Worm (Caenorhabditis elegans) whole organism, L4 larva: Measurements from ENCODE around the gene T28D6.5.

Experiments
- F26F4.8 ChIP-seq: fragments of 200-800 bp; sonication (Bioruptor generic); conservative IDR thresholded peaks from 2 replicates; pipeline ENCODE4 v1.3.6; 2022; ENCODE audit warnings: missing genetic modification characterization, missing compliant biosample characterization
- F49E8.2 ChIP-seq: sonication (generic microtip); optimal IDR thresholded peaks from 2 replicates; lab custom pipeline; 2016; ENCODE audit warnings: missing compliant biosample characterization, mild to moderate bottlenecking, missing genetic modification characterization, borderline replicate concordance
- T26A8.4 ChIP-seq: fragments of 200-800 bp; sonication (Bioruptor generic); IDR thresholded peaks from 2 replicates; pipeline ENCODE4 v1.3.6; 2022; ENCODE audit warnings: missing genetic modification characterization, missing compliant biosample characterization
- Y5F2A.4 ChIP-seq: fragments of 200-800 bp; sonication (Bioruptor generic); optimal IDR thresholded peaks from 2 replicates; lab custom pipeline; 2018; ENCODE audit warnings: mild to moderate bottlenecking, missing genetic modification characterization, missing compliant biosample characterization
- Y75B8A.6 ChIP-seq: fragments of 200-800 bp; sonication (Bioruptor generic); IDR thresholded peaks from 2 replicates; pipeline ENCODE4 v1.3.6; 2022; ENCODE audit warnings: missing genetic modification reagents, missing genetic modification characterization, missing compliant biosample characterization
- ZK337.2 ChIP-seq: fragments of 200-800 bp; sonication (Bioruptor generic); IDR thresholded peaks from 2 replicates; pipeline ENCODE4 v1.3.6; 2022; ENCODE audit warnings: missing genetic modification reagents, missing genetic modification characterization, missing compliant biosample characterization
- aly-2 ChIP-seq: sonication (generic microtip); optimal IDR thresholded peaks from 2 replicates; lab custom pipeline; 2018; ENCODE audit warnings: missing biosample characterization, missing genetic modification characterization
- arid-1 ChIP-seq: fragments of 200-800 bp; sonication (Bioruptor generic); conservative IDR thresholded peaks from 2 replicates; pipeline ENCODE4 v1.3.6; 2022; ENCODE audit warnings: missing genetic modification reagents, missing genetic modification characterization, missing compliant biosample characterization
- ceh-28 ChIP-seq: fragments of 150-350 bp; optimal IDR thresholded peaks from 2 replicates; lab custom pipeline; 2014; ENCODE audit warnings: missing biosample characterization, missing genetic modification reagents, missing genetic modification characterization
- ceh-44 ChIP-seq: fragments of 200-800 bp; sonication (Bioruptor generic); IDR thresholded peaks from 2 replicates; pipeline ENCODE4 v1.3.6; 2022; ENCODE audit warnings: missing genetic modification reagents, missing genetic modification characterization, missing compliant biosample characterization
- ceh-62 ChIP-seq: sonication (generic microtip); optimal IDR thresholded peaks from 2 replicates; lab custom pipeline; 2017; ENCODE audit warnings: missing biosample characterization, missing genetic modification characterization
- dmd-8 ChIP-seq: fragments of 200-800 bp; sonication (Bioruptor generic); IDR thresholded peaks from 2 replicates; pipeline ENCODE4 v1.3.6; 2022; ENCODE audit warnings: missing genetic modification characterization, missing compliant biosample characterization
- dmd-9 ChIP-seq: fragments of 200-800 bp; sonication (Bioruptor generic); IDR thresholded peaks from 2 replicates; pipeline ENCODE4 v1.3.6; 2022; ENCODE audit warnings: missing genetic modification reagents, missing genetic modification characterization, missing compliant biosample characterization
- dpl-1 ChIP-seq: fragments of 150-350 bp; optimal IDR thresholded peaks from 2 replicates; lab custom pipeline; 2014; ENCODE audit warnings: missing biosample characterization, missing genetic modification reagents, missing genetic modification characterization
- egl-43 ChIP-seq: fragments of 200-800 bp; sonication (Bioruptor generic); IDR thresholded peaks from 2 replicates; pipeline ENCODE4 v1.3.6; 2022; ENCODE audit warnings: missing genetic modification reagents, missing genetic modification characterization, missing compliant biosample characterization
- gei-8 ChIP-seq: fragments of 200-800 bp; sonication (Bioruptor generic); optimal IDR thresholded peaks from 2 replicates; lab custom pipeline; 2018; ENCODE audit warnings: mild to moderate bottlenecking, missing genetic modification characterization, missing compliant biosample characterization
- hif-1 ChIP-seq, 2 experiments: sonication (generic microtip); optimal IDR thresholded peaks; 2 replicates each; lab custom pipeline; 2016 to 2017; ENCODE audit warnings: missing compliant biosample characterization in 2 of 2, missing genetic modification characterization in 2 of 2, missing genetic modification reagents in 2 of 2, missing genotype in 2 of 2, mild to moderate bottlenecking in 1 of 2
- hmg-1.1 ChIP-seq: fragments of 200-800 bp; sonication (Bioruptor generic); IDR thresholded peaks from 2 replicates; pipeline ENCODE4 v1.3.6; 2022; ENCODE audit warnings: missing genetic modification reagents, missing genetic modification characterization, missing compliant biosample characterization
- lim-7 ChIP-seq: fragments of 200-800 bp; sonication (Bioruptor generic); IDR thresholded peaks from 2 replicates; pipeline ENCODE4 v1.3.6; 2022; ENCODE audit warnings: missing genetic modification characterization, missing compliant biosample characterization
- madf-5 ChIP-seq, 2 experiments: fragments of 200-800 bp; sonication (Bioruptor generic); IDR thresholded peaks; 2 replicates each; pipeline ENCODE4 v1.3.6; 2022; ENCODE audit warnings: missing compliant biosample characterization in 2 of 2, missing genetic modification characterization in 2 of 2
- madf-9 ChIP-seq: fragments of 200-800 bp; sonication (Bioruptor generic); conservative IDR thresholded peaks from 2 replicates; pipeline ENCODE4 v1.3.6; 2022; ENCODE audit warnings: missing genetic modification reagents, missing genetic modification characterization, missing compliant biosample characterization
- mep-1 ChIP-seq: fragments of 150-350 bp; sonication (generic microtip); optimal IDR thresholded peaks from 3 replicates; lab custom pipeline; 2014; ENCODE audit warnings: missing biosample characterization, missing genetic modification characterization
- mxl-2 ChIP-seq: fragments of 200-800 bp; sonication (Bioruptor generic); conservative IDR thresholded peaks from 2 replicates; pipeline ENCODE4 v1.3.6; 2022; ENCODE audit warnings: missing genetic modification reagents, missing genetic modification characterization, missing compliant biosample characterization
- nhr-111 ChIP-seq: fragments of 200-800 bp; sonication (Bioruptor generic); optimal IDR thresholded peaks from 2 replicates; lab custom pipeline; 2018; ENCODE audit warnings: mild to moderate bottlenecking, missing genetic modification characterization, missing compliant biosample characterization
- nhr-237 ChIP-seq: sonication (generic microtip); optimal IDR thresholded peaks from 2 replicates; lab custom pipeline; 2017; ENCODE audit warnings: missing biosample characterization, missing genetic modification characterization
- nhr-25 ChIP-seq: sonication (generic microtip); optimal IDR thresholded peaks from 2 replicates; lab custom pipeline; 2017; ENCODE audit warnings: missing genetic modification characterization, mild to moderate bottlenecking, missing compliant biosample characterization, antibody characterized with exemption, moderate library complexity, borderline replicate concordance; ENCODE audit not compliant: insufficient read depth
- nhr-41 ChIP-seq: fragments of 200-800 bp; sonication (Bioruptor generic); IDR thresholded peaks from 2 replicates; pipeline ENCODE4 v1.3.6; 2022; ENCODE audit warnings: missing genetic modification reagents, missing genetic modification characterization, missing compliant biosample characterization
- nhr-6 ChIP-seq: fragments of 150-350 bp; optimal IDR thresholded peaks from 2 replicates; lab custom pipeline; 2014; ENCODE audit warnings: missing biosample characterization, missing genetic modification characterization
- pha-4 ChIP-seq, 2 experiments: fragments of 150-350 bp in 1 of 2; fragments of 200-800 bp in 1 of 2; sonication (Bioruptor generic) in 1 of 2; IDR thresholded peaks in 1 of 2; optimal IDR thresholded peaks in 1 of 2; 2 replicates each; pipeline versions ENCODE4 v1.3.6 to Lab custom; 2014 to 2022; ENCODE audit warnings: missing genetic modification characterization in 2 of 2, missing genetic modification reagents in 2 of 2, missing biosample characterization in 1 of 2, missing compliant biosample characterization in 1 of 2
- pqm-1 ChIP-seq: sonication (generic microtip); optimal IDR thresholded peaks from 2 replicates; lab custom pipeline; 2017; ENCODE audit warnings: missing biosample characterization, missing genetic modification characterization
- rbr-2 ChIP-seq: sonication (generic microtip); optimal IDR thresholded peaks from 2 replicates; lab custom pipeline; 2016; ENCODE audit warnings: missing genotype, missing genetic modification characterization, missing compliant biosample characterization
- saeg-2 ChIP-seq: fragments of 200-800 bp; sonication (Bioruptor generic); IDR thresholded peaks from 2 replicates; pipeline ENCODE4 v1.3.6; 2022; ENCODE audit warnings: missing genetic modification reagents, missing genetic modification characterization, missing compliant biosample characterization
- skn-1 ChIP-seq: fragments of 150-350 bp; optimal IDR thresholded peaks from 2 replicates; lab custom pipeline; 2014; ENCODE audit warnings: missing biosample characterization, missing genetic modification characterization
- snpc-4 ChIP-seq: fragments of 150-350 bp; optimal IDR thresholded peaks from 2 replicates; lab custom pipeline; 2014; ENCODE audit warnings: missing biosample characterization, missing genetic modification characterization
- unc-62 ChIP-seq, 3 experiments: fragments of 150-350 bp in 1 of 3; sonication (generic microtip); optimal IDR thresholded peaks in 2 of 3; peaks in 1 of 3; 1 replicate in 1 of 3; 2 replicates in 2 of 3; lab custom pipeline; 2014 to 2017; ENCODE audit warnings: missing biosample characterization in 3 of 3, missing genetic modification characterization in 3 of 3, missing genetic modification reagents in 3 of 3, missing genotype in 1 of 3
- zfp-2 ChIP-seq: sonication (generic microtip); optimal IDR thresholded peaks from 2 replicates; lab custom pipeline; 2016; ENCODE audit warnings: mild to moderate bottlenecking, missing genetic modification characterization, missing compliant biosample characterization
- zip-11 ChIP-seq: fragments of 200-800 bp; sonication (Bioruptor generic); IDR thresholded peaks from 2 replicates; pipeline ENCODE4 v1.3.6; 2022; ENCODE audit warnings: missing genetic modification characterization, missing compliant biosample characterization
- zip-2 ChIP-seq: fragments of 150-350 bp; optimal IDR thresholded peaks from 2 replicates; lab custom pipeline; 2014; ENCODE audit warnings: missing biosample characterization, missing genetic modification characterization

T28D6.5 gene

ce11 chrIII:11357418-11357817 is 23.9 kb downstream of the T28D6.5 start (continued):
- TF ChIP-seq F49E8.2 (tag; lab: Kevin White, UChicago) (no peak), mep-1 (tag; lab: Kevin White, UChicago) (no peak), T26A8.4 (GFP tag; lab: Robert Waterston, UW) (no peak), ceh-28 (tag; lab: Kevin White, UChicago) (no peak), aly-2 (tag; lab: Kevin White, UChicago) (no peak), F26F4.8 (GFP tag; lab: Robert Waterston, UW) (no peak), skn-1 (tag; lab: Kevin White, UChicago) (no peak), nhr-6 (no peak), unc-62 (GFP tag; optimal IDR thresholded peaks at IDR 0.05 in 1 of 2; lab: Kevin White, UChicago) (no peak), unc-62 (tag; optimal IDR thresholded peaks at IDR 0.05; lab: Kevin White, UChicago) (no peak), madf-9 (GFP tag; lab: Robert Waterston, UW) (no peak), dpl-1 (GFP tag; lab: Kevin White, UChicago) (no peak), nhr-237 (tag; lab: Kevin White, UChicago) (no peak), saeg-2 (GFP tag; lab: Robert Waterston, UW) (no peak), nhr-25 (tag; lab: Kevin White, UChicago) (no peak), gei-8 (GFP tag; lab: Kevin White, UChicago) (no peak)

- no peak for TF ChIP-seq nhr-237 (tag; lab: Kevin White, UChicago)
- TF ChIP-seq egl-43: no peak
- no peak for TF ChIP-seq mep-1 (tag; lab: Kevin White, UChicago)
- no peak for TF ChIP-seq hmg-1.1 (GFP tag; lab: Robert Waterston, UW)
- no peak for TF ChIP-seq skn-1 (tag; lab: Kevin White, UChicago)
- TF ChIP-seq mxl-2 (GFP tag; lab: Robert Waterston, UW): no peak
- no peak for TF ChIP-seq Y5F2A.4 (GFP tag; lab: Kevin White, UChicago)
- TF ChIP-seq dmd-8 (GFP tag; lab: Robert Waterston, UW): no peak
- no peak for TF ChIP-seq ZK337.2 (GFP tag; lab: Robert Waterston, UW)
- no peak for TF ChIP-seq hif-1 (tag; optimal IDR thresholded peaks at IDR 0.05; lab: Kevin White, UChicago)
- TF ChIP-seq rbr-2 (tag; lab: Kevin White, UChicago): no peak
- TF ChIP-seq zip-11 (GFP tag; lab: Robert Waterston, UW): no peak
- no peak for TF ChIP-seq pha-4 (GFP tag; IDR thresholded peaks at IDR 0.05; lab: Robert Waterston, UW)
- TF ChIP-seq pha-4 (tag; optimal IDR thresholded peaks at IDR 0.05; lab: Kevin White, UChicago): no peak
These were observed 24.8 kb downstream of the T28D6.5 start for ce11 chrIII:11358273-11358672.

- TF ChIP-seq F26F4.8 (GFP tag; lab: Robert Waterston, UW) (no peak), dmd-8 (GFP tag; lab: Robert Waterston, UW) (no peak), lim-7 (no peak), arid-1 (GFP tag; lab: Robert Waterston, UW) (no peak), Y75B8A.6 (no peak), pqm-1 (tag; lab: Kevin White, UChicago) (no peak), egl-43 (no peak), madf-5 (GFP tag; IDR thresholded peaks at IDR 0.05; lab: Robert Waterston, UW) (no peak), dpl-1 (GFP tag; lab: Kevin White, UChicago) (no peak), ceh-44 (GFP tag; lab: Robert Waterston, UW) (no peak), zfp-2 (tag; lab: Kevin White, UChicago) (no peak), nhr-111 (GFP tag; lab: Kevin White, UChicago) (no peak), zip-2 (no peak), mep-1 (tag; lab: Kevin White, UChicago) (no peak), snpc-4 (tag; lab: Kevin White, UChicago) (no peak), nhr-41 (no peak), dmd-9 (GFP tag; lab: Robert Waterston, UW) (no peak), unc-62 (GFP tag; optimal IDR thresholded peaks at IDR 0.05 in 1 of 2; lab: Kevin White, UChicago) (no peak), unc-62 (tag; optimal IDR thresholded peaks at IDR 0.05; lab: Kevin White, UChicago) (no peak), ceh-62 (no peak)
These were observed 25.9 kb downstream of the T28D6.5 start for ce11 chrIII:11359422-11359821.
